Worm (Caenorhabditis elegans): ENCODE data around the gene F55A11.6.

F55A11.6 gene

DNA sequence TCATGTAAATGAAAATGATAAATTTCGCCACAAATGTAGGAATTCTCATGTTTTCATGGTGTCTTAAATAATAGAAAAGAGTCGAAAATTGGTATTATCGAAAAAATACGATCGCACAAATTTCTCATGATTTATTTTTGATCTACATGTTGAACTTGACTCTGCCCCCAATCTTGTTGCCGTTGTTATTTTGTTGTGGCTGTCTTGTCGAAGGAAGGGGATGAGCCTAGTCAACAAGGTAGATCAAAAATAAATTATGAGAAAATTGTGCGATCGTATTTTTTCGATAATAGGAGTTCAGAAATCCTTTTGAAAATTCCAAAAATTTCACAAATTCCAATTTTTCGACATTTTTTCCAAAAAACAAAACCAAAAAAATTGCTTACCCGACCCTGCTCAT lies 38.9 kb downstream of the F55A11.6 start:
- TF ChIP-seq Y48G9A.11 (GFP tag; IDR thresholded peaks at IDR 0.05) (no peak), Y5F2A.4 (GFP tag; optimal IDR thresholded peaks at IDR 0.05) (no peak)

DNA sequence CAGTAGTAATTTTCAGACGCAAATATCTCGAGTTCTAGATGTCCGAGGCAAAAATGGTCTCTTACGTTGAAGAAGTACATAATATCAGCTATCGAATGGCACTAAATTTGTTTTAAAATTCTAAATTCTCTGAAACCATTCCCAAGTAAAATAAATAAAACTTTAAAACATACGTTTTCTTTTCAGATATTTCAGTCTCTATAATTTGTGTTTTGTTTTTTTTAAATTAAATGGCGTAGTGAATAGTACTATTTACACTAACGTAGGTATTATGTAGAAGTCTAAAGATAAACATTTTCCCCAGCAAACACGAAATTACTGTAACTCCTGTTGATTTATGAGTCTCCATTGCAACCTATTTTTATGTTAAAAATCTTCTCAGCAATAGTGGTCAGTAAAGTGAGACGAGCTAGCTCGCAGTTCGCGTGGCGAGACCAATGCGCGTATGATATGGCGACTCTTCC lies 40.7 kb downstream of the F55A11.6 start:
- TF ChIP-seq daf-16 (GFP tag; optimal IDR thresholded peaks at IDR 0.05) (no peak), daf-16 (tag; optimal IDR thresholded peaks at IDR 0.05) (no peak), zfp-2 (tag; optimal IDR thresholded peaks at IDR 0.05) (no peak), mxl-2 (GFP tag; conservative IDR thresholded peaks at IDR 0.05) (no peak), saeg-2 (GFP tag; IDR thresholded peaks at IDR 0.05) (0 out of 2 replicates have a peak, but pooled peaks have one; percentile 26), F44E2.7 (GFP tag; IDR thresholded peaks at IDR 0.05) (0 out of 2 replicates have a peak, but pooled peaks have one; percentile 14), nhr-41 (GFP tag; IDR thresholded peaks at IDR 0.05) (no peak), nhr-76 (tag; optimal IDR thresholded peaks at IDR 0.05) (no peak), tra-1 (GFP tag; IDR thresholded peaks at IDR 0.05) (no peak), arid-1 (GFP tag; conservative IDR thresholded peaks at IDR 0.05) (peak; percentile 67), ZK546.5 (tag; optimal IDR thresholded peaks at IDR 0.05) (no peak), lin-15B (tag; optimal IDR thresholded peaks at IDR 0.05) (no peak), nhr-111 (GFP tag; optimal IDR thresholded peaks at IDR 0.05) (no peak), Y75B8A.6 (GFP tag; IDR thresholded peaks at IDR 0.05) (peak; percentile 7; the same call in 1 of the 2 replicates), ceh-28 (tag; optimal IDR thresholded peaks at IDR 0.05) (no peak), zag-1 (tag; optimal IDR thresholded peaks at IDR 0.05) (no peak), lin-29 (GFP tag; IDR thresholded peaks at IDR 0.05) (no peak), dmd-8 (GFP tag; IDR thresholded peaks at IDR 0.05) (no peak), T26A8.4 (GFP tag; IDR thresholded peaks at IDR 0.05) (peak; percentile 74), daf-8 (GFP tag; IDR thresholded peaks at IDR 0.05) (no peak), sdz-12 (GFP tag; optimal IDR thresholded peaks at IDR 0.05) (no peak), mdt-29 (GFP tag; IDR thresholded peaks at IDR 0.05) (no peak; the same call in 1 of the 2 replicates), Y105C5A.15 (GFP tag; IDR thresholded peaks at IDR 0.05) (0 out of 2 replicates have a peak, but pooled peaks have one; percentile 59), hmg-1.1 (GFP tag; IDR thresholded peaks at IDR 0.05) (peak; percentile 24; the same call in 1 of the 2 replicates), F26F4.8 (GFP tag; conservative IDR thresholded peaks at IDR 0.05) (no peak), lin-38 (GFP tag; IDR thresholded peaks at IDR 0.05) (peak; percentile 63), Y5F2A.4 (GFP tag; optimal IDR thresholded peaks at IDR 0.05) (no peak), jun-1 (tag; optimal IDR thresholded peaks at IDR 0.05) (no peak), nhr-42 (GFP tag; IDR thresholded peaks at IDR 0.05) (0 out of 2 replicates have a peak, but pooled peaks have one; percentile 72), zfp-3 (GFP tag; conservative IDR thresholded peaks at IDR 0.05) (peak; percentile 91), set-16 (GFP tag; IDR thresholded peaks at IDR 0.05) (no peak), unc-39 (tag; optimal IDR thresholded peaks at IDR 0.05) (no peak), ztf-11 (tag; optimal IDR thresholded peaks at IDR 0.05) (no peak), ceh-44 (GFP tag; IDR thresholded peaks at IDR 0.05) (no peak), lsy-2 (tag; optimal IDR thresholded peaks at IDR 0.05) (peak in 1 of 2 experiments; percentile 24), madf-5 (GFP tag; IDR thresholded peaks at IDR 0.05) (0 out of 4 replicates have a peak, but pooled peaks of 1 of the 2 experiments have one; percentile 29), ztf-7 (tag; optimal IDR thresholded peaks at IDR 0.05) (no peak), zip-11 (GFP tag; IDR thresholded peaks at IDR 0.05) (no peak), lir-3 (tag; optimal IDR thresholded peaks at IDR 0.05) (no peak), spr-1 (tag; optimal IDR thresholded peaks at IDR 0.05) (no peak), nhr-11 (tag; optimal IDR thresholded peaks at IDR 0.05) (no peak), nhr-25 (tag; optimal IDR thresholded peaks at IDR 0.05; ENCODE audit: borderline replicate concordance, insufficient read depth) (no peak), mdl-1 (tag; optimal IDR thresholded peaks at IDR 0.05) (no peak), Y48G9A.11 (GFP tag; IDR thresholded peaks at IDR 0.05) (no peak; the same call in 1 of the 2 replicates), tag-97 (GFP tag; IDR thresholded peaks at IDR 0.05) (no peak), aha-1 (tag) (no peak), lin-13 (GFP tag; optimal IDR thresholded peaks at IDR 0.05) (no peak), lin-39 (tag; optimal IDR thresholded peaks at IDR 0.05) (no peak), nhr-48 (tag; optimal IDR thresholded peaks at IDR 0.05) (no peak), nhr-10 (tag; optimal IDR thresholded peaks at IDR 0.05) (no peak)

All from whole organism, L4 larva.